Worm (Caenorhabditis elegans) whole organism, L3 larva: ENCODE results near the gene nep-21.
A peak's percentile ranks its signal among the peaks of the same experiment; 100 is the strongest.

ENCODE experiments used
- ama-1 ChIP-seq: fragments of 150-350 bp; optimal IDR thresholded peaks from 2 replicates; lab custom pipeline; 2018
- egl-27 ChIP-seq: sonication (generic microtip); optimal IDR thresholded peaks from 4 replicates; lab custom pipeline; 2017; ENCODE audit warnings: missing biosample characterization, missing genetic modification reagents, missing genetic modification characterization
- fkh-10 ChIP-seq: sonication (generic microtip); optimal IDR thresholded peaks from 2 replicates; lab custom pipeline; 2017; ENCODE audit warnings: missing biosample characterization, missing genetic modification reagents, missing genetic modification characterization
- fos-1 ChIP-seq: fragments of 150-350 bp; optimal IDR thresholded peaks from 2 replicates; lab custom pipeline; 2014; ENCODE audit warnings: missing biosample characterization, missing genetic modification characterization
- lsy-12 ChIP-seq: sonication (generic microtip); optimal IDR thresholded peaks from 2 replicates; lab custom pipeline; 2016; ENCODE audit warnings: mild to moderate bottlenecking, missing genetic modification characterization, missing compliant biosample characterization
- nhr-237 ChIP-seq: fragments of 150-350 bp; optimal IDR thresholded peaks from 2 replicates; lab custom pipeline; 2014; ENCODE audit warnings: missing biosample characterization, missing genetic modification characterization
- nhr-25 ChIP-seq: sonication (generic microtip); optimal IDR thresholded peaks from 2 replicates; lab custom pipeline; 2017; ENCODE audit warnings: missing biosample characterization, missing genetic modification characterization
- nhr-43 ChIP-seq: sonication (generic microtip); optimal IDR thresholded peaks from 2 replicates; lab custom pipeline; 2016; ENCODE audit warnings: mild to moderate bottlenecking, missing genetic modification characterization, missing compliant biosample characterization; ENCODE audit not compliant: poor library complexity, severe bottlenecking
- nhr-76 ChIP-seq: fragments of 150-350 bp; sonication (generic microtip); optimal IDR thresholded peaks from 5 replicates; lab custom pipeline; 2014; ENCODE audit warnings: missing biosample characterization, missing genetic modification characterization
- pqm-1 ChIP-seq: fragments of 150-350 bp; optimal IDR thresholded peaks from 2 replicates; lab custom pipeline; 2017; ENCODE audit warnings: missing biosample characterization, missing genetic modification characterization, inconsistent platforms
- snpc-4 ChIP-seq: fragments of 150-350 bp; optimal IDR thresholded peaks from 2 replicates; lab custom pipeline; 2014; ENCODE audit warnings: missing biosample characterization, missing genetic modification characterization
- tbx-2 ChIP-seq: sonication (generic microtip); optimal IDR thresholded peaks from 2 replicates; lab custom pipeline; 2016; ENCODE audit warnings: mild to moderate bottlenecking, missing genetic modification characterization, missing compliant biosample characterization
- unc-62 ChIP-seq: fragments of 150-350 bp; sonication (generic microtip); optimal IDR thresholded peaks from 4 replicates; lab custom pipeline; 2014; ENCODE audit warnings: missing biosample characterization, missing genetic modification reagents, missing genetic modification characterization
- ztf-11 ChIP-seq: fragments of 150-350 bp; optimal IDR thresholded peaks from 2 replicates; lab custom pipeline; 2014; ENCODE audit warnings: missing biosample characterization, missing genetic modification characterization

ce11 chrV:14177657-14178129 is 48.6 kb downstream of the nep-21 start, which contains the start of gene ceh-74:
- no peak for TF ChIP-seq nhr-76 (tag; lab: Kevin White, UChicago)
- TF ChIP-seq pqm-1 (tag; lab: Kevin White, UChicago) = no peak
- no peak for TF ChIP-seq fos-1 (tag; lab: Kevin White, UChicago)
- TF ChIP-seq nhr-43 (tag; lab: Kevin White, UChicago) = peak; percentile 8
- no peak for TF ChIP-seq nhr-237 (tag; lab: Kevin White, UChicago)
- no peak for TF ChIP-seq egl-27 (tag; lab: Kevin White, UChicago)
- no peak for TF ChIP-seq fkh-10 (GFP tag; lab: Kevin White, UChicago)
- no peak for TF ChIP-seq tbx-2
- no peak for TF ChIP-seq snpc-4
- no peak for TF ChIP-seq unc-62 (GFP tag; lab: Kevin White, UChicago)
- no peak for TF ChIP-seq ztf-11 (tag; lab: Kevin White, UChicago)
- TF ChIP-seq ama-1 (lab: Kevin White, UChicago) = no peak
- no peak for TF ChIP-seq nhr-25 (tag; lab: Kevin White, UChicago)
- no peak for TF ChIP-seq lsy-12
